Worm (Caenorhabditis elegans): ENCODE measurements around the gene sdz-4.

sdz-4 gene

DNA sequence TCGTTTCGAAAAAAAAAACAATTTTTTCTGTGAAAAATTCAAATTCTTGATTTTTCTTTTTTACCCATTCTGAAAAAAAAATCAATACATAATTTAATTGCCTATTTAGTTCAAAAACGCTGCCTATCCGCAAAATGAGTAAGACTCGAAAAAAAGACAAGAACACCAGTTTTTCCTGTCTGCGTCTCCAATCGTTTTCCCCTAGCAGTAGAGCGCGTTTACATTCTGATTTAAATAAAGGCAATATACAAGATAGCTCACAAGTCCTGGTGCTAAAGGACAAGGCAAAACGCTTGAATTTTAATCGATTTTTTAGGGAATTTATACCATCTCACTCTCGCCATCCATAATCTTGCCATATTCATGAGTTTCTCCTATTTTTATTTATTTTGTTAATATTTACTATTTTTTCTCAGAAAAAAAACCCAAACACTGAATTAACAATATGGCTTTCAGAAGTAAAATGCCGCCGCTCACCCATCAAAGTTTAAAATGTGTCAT lies 45.4 kb upstream of the sdz-4 start, which contains the start of gene fbxc-33:
TSS of gene fbxc-33 (plus strand) at position 451 of the 501 bp plus-strand sequence.
- TF ChIP-seq fkh-10 (GFP tag; optimal IDR thresholded peaks at IDR 0.05) (no peak), dmd-4 (tag; optimal IDR thresholded peaks at IDR 0.05; ENCODE audit: borderline replicate concordance) (no peak), pax-1 (tag; optimal IDR thresholded peaks at IDR 0.05) (no peak), mec-3 (tag; optimal IDR thresholded peaks at IDR 0.05; ENCODE audit: borderline replicate concordance) (no peak), nfya-1 (tag; optimal IDR thresholded peaks at IDR 0.05) (peak; percentile 9)

DNA sequence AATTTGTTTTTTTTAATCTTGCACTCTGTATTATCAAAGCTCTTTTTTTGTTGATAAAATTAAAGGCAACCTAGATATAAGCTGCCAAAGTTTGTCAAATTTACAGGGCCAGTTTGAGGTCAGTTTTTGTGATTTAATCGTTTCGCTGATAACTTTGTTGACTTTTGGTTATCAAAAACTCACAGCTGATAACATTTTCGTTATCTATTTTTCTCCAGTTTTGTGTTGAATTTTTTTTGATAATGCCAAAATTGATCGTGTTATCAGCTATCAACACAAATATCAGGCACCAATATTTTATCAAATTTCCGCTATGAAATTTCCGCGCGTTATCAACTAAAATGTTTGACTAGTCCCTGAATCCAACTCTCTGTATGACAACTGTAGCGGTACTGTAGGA lies 43.5 kb upstream of the sdz-4 start:
- no peak for TF ChIP-seq hlh-8 (tag; optimal IDR thresholded peaks at IDR 0.05)
- TF ChIP-seq elt-2 (tag; optimal IDR thresholded peaks at IDR 0.05) = peak; percentile 100
- peak; percentile 41 for TF ChIP-seq dve-1 (tag; optimal IDR thresholded peaks at IDR 0.05)
- TF ChIP-seq K09A11.1 (tag; optimal IDR thresholded peaks at IDR 0.05; ENCODE audit: insufficient read depth) = no peak
- no peak for TF ChIP-seq C08G9.2 (tag; optimal IDR thresholded peaks at IDR 0.05)
- no peak for TF ChIP-seq fkh-10 (GFP tag; optimal IDR thresholded peaks at IDR 0.05)
- TF ChIP-seq pqm-1 (tag; optimal IDR thresholded peaks at IDR 0.05) = peak; percentile 70
- no peak for TF ChIP-seq ama-1 (optimal IDR thresholded peaks at IDR 0.05)

DNA sequence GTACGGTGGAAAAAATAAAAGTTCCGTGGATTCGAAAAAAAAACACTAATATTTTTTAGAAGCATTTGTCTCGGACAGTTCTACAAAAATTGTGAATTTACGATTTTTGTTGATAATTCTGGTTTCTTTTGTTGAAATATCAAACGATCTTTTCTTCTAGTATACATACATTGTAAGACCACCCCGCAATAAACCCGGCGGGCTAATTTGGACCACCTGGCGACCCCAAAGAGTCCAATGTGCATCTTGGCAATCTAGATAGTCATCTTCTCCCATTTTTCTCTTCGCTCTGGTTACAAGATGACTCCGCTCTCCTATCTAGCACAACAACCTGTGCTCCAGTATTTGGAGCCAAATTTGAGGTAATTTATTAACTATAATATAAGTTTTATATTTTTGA lies 42.9 kb upstream of the sdz-4 start, which contains the start of gene fbxc-29:
TSS of gene fbxc-29 (plus strand) at position 301 of the 400 bp plus-strand sequence.
- TF ChIP-seq ref-2 (tag; optimal IDR thresholded peaks at IDR 0.05) = no peak

DNA sequence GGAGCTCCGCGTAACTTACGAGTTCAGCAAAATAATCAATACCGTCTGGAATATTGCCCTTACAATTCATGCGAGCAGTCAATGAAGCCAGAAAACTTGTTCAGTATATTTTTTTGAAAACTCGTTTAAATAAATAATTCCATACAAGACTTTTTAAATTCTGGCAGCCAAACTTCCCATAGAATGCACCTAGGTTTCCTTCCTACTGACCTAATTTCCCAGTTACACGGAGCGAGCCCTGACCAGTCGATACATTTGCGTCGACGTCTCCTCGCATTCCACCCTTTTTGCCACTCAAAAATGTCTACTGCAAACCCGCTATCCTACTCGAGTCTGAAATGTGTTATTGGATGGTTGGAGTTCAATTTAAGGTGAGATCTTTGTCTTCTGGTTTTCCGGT lies 41.4 kb upstream of the sdz-4 start, which contains the start of gene fbxc-30:
TSS of gene fbxc-30 (plus strand) at position 301 of the 400 bp plus-strand sequence.
- TF ChIP-seq lin-11 (tag; optimal IDR thresholded peaks at IDR 0.05) (no peak), nhr-232 (tag; optimal IDR thresholded peaks at IDR 0.05) (no peak), ceh-48 (tag; optimal IDR thresholded peaks at IDR 0.05) (no peak), tbx-7 (tag; optimal IDR thresholded peaks at IDR 0.05) (no peak), fkh-6 (tag; optimal IDR thresholded peaks at IDR 0.05) (no peak)

DNA sequence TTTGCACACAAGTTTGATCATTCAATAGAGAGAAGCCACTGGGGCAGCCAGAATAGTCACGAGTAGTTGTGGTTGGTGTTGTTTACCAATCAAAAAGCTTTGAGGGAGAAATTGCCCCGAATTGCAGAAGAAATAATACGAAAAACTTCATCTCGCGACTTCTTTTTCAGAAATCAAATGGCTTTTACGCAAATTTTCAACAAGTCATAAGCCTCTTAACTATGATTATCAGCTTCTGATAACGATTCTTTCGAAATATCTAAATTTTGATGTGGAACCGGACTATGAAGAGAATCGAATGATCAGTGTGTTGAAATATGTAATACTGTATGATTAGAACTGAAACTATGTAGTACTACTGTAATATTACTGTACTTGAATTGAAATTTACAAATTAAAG lies 38.4 kb upstream of the sdz-4 start:
- TF ChIP-seq Y22D7AL.16 (tag; optimal IDR thresholded peaks at IDR 0.05) (no peak), ceh-14 (tag; optimal IDR thresholded peaks at IDR 0.05) (no peak), ceh-31 (tag; optimal IDR thresholded peaks at IDR 0.05) (no peak), ceh-6 (GFP tag; optimal IDR thresholded peaks at IDR 0.05) (no peak), pax-1 (tag; optimal IDR thresholded peaks at IDR 0.05) (no peak), elt-4 (tag; optimal IDR thresholded peaks at IDR 0.05) (no peak), rnt-1 (tag; optimal IDR thresholded peaks at IDR 0.05) (no peak), pha-4 (tag; optimal IDR thresholded peaks at IDR 0.05) (no peak), hlh-30 (tag; optimal IDR thresholded peaks at IDR 0.05; ENCODE audit: insufficient read depth) (no peak), ztf-16 (tag; optimal IDR thresholded peaks at IDR 0.05) (no peak), ceh-18 (tag; optimal IDR thresholded peaks at IDR 0.05) (no peak), hlh-15 (tag; optimal IDR thresholded peaks at IDR 0.05) (no peak), madf-2 (tag; optimal IDR thresholded peaks at IDR 0.05) (no peak), ceh-48 (tag; optimal IDR thresholded peaks at IDR 0.05) (no peak), che-1 (tag; optimal IDR thresholded peaks at IDR 0.05) (no peak), tbx-2 (tag; optimal IDR thresholded peaks at IDR 0.05) (no peak), ceh-9 (tag; optimal IDR thresholded peaks at IDR 0.05) (no peak), nfya-1 (tag; optimal IDR thresholded peaks at IDR 0.05) (no peak), ceh-2 (tag; optimal IDR thresholded peaks at IDR 0.05) (no peak), T23F11.4 (GFP tag; optimal IDR thresholded peaks at IDR 0.05) (no peak)
